Fruit fly (Drosophila melanogaster): ENCODE measurements around the gene CG34316.

Gene CG34316

dm6 chr3R:15280619-15281334, 50.4 kb downstream of the CG34316 start (continued):
- TF ChIP-seq chif (GFP tag; optimal IDR thresholded peaks at IDR 0.05), result peak in 1 of 2 experiments; percentile 47
- TF ChIP-seq CG11504 (tag; optimal IDR thresholded peaks at IDR 0.05), result peak; percentile 81
- peak; percentile 71 for TF ChIP-seq tin (GFP tag; optimal IDR thresholded peaks at IDR 0.05)
- peak; percentile 20 for TF ChIP-seq lab (GFP tag; optimal IDR thresholded peaks at IDR 0.05)
- no peak for TF ChIP-seq slou (GFP tag; optimal IDR thresholded peaks at IDR 0.05)
- TF ChIP-seq sc (optimal IDR thresholded peaks at IDR 0.05), result no peak
- peak; percentile 78 for TF ChIP-seq sc (GFP tag; optimal IDR thresholded peaks at IDR 0.05)
- peak; percentile 76 for TF ChIP-seq CG18619 (GFP tag; optimal IDR thresholded peaks at IDR 0.05)
- peak; percentile 36 for TF ChIP-seq fd3F (GFP tag; optimal IDR thresholded peaks at IDR 0.05)
- TF ChIP-seq CG12219 (GFP tag; optimal IDR thresholded peaks at IDR 0.05), result peak; percentile 20
- no peak for TF ChIP-seq CG14050 (GFP tag; IDR thresholded peaks at IDR 0.05)
- no peak for TF ChIP-seq Tbp (GFP tag; optimal IDR thresholded peaks at IDR 0.05)
- peak; percentile 46 for TF ChIP-seq lilli (GFP tag; optimal IDR thresholded peaks at IDR 0.05)
- peak; percentile 40 for TF ChIP-seq CG8281 (tag; optimal IDR thresholded peaks at IDR 0.05)
- no peak for TF ChIP-seq gt (GFP tag; IDR thresholded peaks at IDR 0.05)
- peak; percentile 32; the same call in 1 of the 2 replicates for TF ChIP-seq E2f1 (GFP tag; IDR thresholded peaks at IDR 0.05)
- TF ChIP-seq CG13123 (GFP tag; optimal IDR thresholded peaks at IDR 0.05), result peak; percentile 13
- no peak for TF ChIP-seq ERR (GFP tag; optimal IDR thresholded peaks at IDR 0.05)
- TF ChIP-seq CG11723 (GFP tag; optimal IDR thresholded peaks at IDR 0.05), result peak; percentile 47
- no peak for TF ChIP-seq Mrtf (GFP tag; IDR thresholded peaks at IDR 0.05)
- TF ChIP-seq CG10209 (GFP tag; optimal IDR thresholded peaks at IDR 0.05), result peak; percentile 80
- TF ChIP-seq scrt (GFP tag; optimal IDR thresholded peaks at IDR 0.05), result peak; percentile 47
- TF ChIP-seq CG3407 (GFP tag; optimal IDR thresholded peaks at IDR 0.05), result peak; percentile 57
- peak; percentile 32 for TF ChIP-seq CG2120 (GFP tag; optimal IDR thresholded peaks at IDR 0.05)
- no peak for TF ChIP-seq prd (optimal IDR thresholded peaks at IDR 0.05)
- peak; percentile 61; the same call in 2 of the 3 replicates for TF ChIP-seq prd (GFP tag; IDR thresholded peaks at IDR 0.05)
- TF ChIP-seq CG7839 (tag; optimal IDR thresholded peaks at IDR 0.05), result peak; percentile 82
- TF ChIP-seq Meics (GFP tag; optimal IDR thresholded peaks at IDR 0.05), result peak; percentile 52
- TF ChIP-seq CG10543 (GFP tag; optimal IDR thresholded peaks at IDR 0.05), result peak; percentile 35
- TF ChIP-seq CG10267 (tag; optimal IDR thresholded peaks at IDR 0.05), result peak; percentile 76
- TF ChIP-seq CG31224 (GFP tag; IDR thresholded peaks at IDR 0.05), result 0 out of 2 replicates have a peak, but pooled peaks have one; percentile 4
- 0 out of 2 replicates have a peak, but pooled peaks have one; percentile 6 for TF ChIP-seq CG10321 (GFP tag; IDR thresholded peaks at IDR 0.05)
- peak; percentile 85 for TF ChIP-seq dmrt11E (tag; optimal IDR thresholded peaks at IDR 0.05)
- no peak for TF ChIP-seq CG31388 (GFP tag; optimal IDR thresholded peaks at IDR 0.05)
- TF ChIP-seq chn (GFP tag; optimal IDR thresholded peaks at IDR 0.05), result peak; percentile 5
- TF ChIP-seq Usf (GFP tag; optimal IDR thresholded peaks at IDR 0.05), result peak; percentile 59
- TF ChIP-seq tll (GFP tag; optimal IDR thresholded peaks at IDR 0.05), result peak in 1 of 2 experiments; percentile 13
- 0 out of 2 replicates have a peak, but pooled peaks have one; percentile 34 for TF ChIP-seq sob (GFP tag; IDR thresholded peaks at IDR 0.05)
- TF ChIP-seq Eip74EF (GFP tag; optimal IDR thresholded peaks at IDR 0.05), result peak in 1 of 2 experiments; percentile 67
- TF ChIP-seq tap (tag; optimal IDR thresholded peaks at IDR 0.05), result peak; percentile 43
- peak; percentile 44 for TF ChIP-seq Spps (tag; optimal IDR thresholded peaks at IDR 0.05)
- TF ChIP-seq salm (tag; optimal IDR thresholded peaks at IDR 0.05), result peak; percentile 31
- TF ChIP-seq ham (GFP tag; IDR thresholded peaks at IDR 0.05), result no peak
- TF ChIP-seq dimm (GFP tag; IDR thresholded peaks at IDR 0.05), result no peak
- TF ChIP-seq unc-4 (GFP tag; IDR thresholded peaks at IDR 0.05; ENCODE audit: partially characterized antibody), result no peak
- TF ChIP-seq Xbp1 (GFP tag; optimal IDR thresholded peaks at IDR 0.05), result peak; percentile 72
- peak; percentile 5 for TF ChIP-seq CG3838 (GFP tag; optimal IDR thresholded peaks at IDR 0.05)
- TF ChIP-seq croc (GFP tag; conservative IDR thresholded peaks at IDR 0.05), result peak; percentile 46; the same call in 2 of the 3 replicates
- peak; percentile 63 for TF ChIP-seq ttk (GFP tag; IDR thresholded peaks at IDR 0.05)

Measured in whole organism, embryonic.